Fruit fly (Drosophila melanogaster): ENCODE results near the gene CG4815.
"Not testable (repeated sequence)": the region's sequence is repeated elsewhere in the genome, so short reads cannot be mapped to it uniquely, and the experiment has no call there.

DNA sequence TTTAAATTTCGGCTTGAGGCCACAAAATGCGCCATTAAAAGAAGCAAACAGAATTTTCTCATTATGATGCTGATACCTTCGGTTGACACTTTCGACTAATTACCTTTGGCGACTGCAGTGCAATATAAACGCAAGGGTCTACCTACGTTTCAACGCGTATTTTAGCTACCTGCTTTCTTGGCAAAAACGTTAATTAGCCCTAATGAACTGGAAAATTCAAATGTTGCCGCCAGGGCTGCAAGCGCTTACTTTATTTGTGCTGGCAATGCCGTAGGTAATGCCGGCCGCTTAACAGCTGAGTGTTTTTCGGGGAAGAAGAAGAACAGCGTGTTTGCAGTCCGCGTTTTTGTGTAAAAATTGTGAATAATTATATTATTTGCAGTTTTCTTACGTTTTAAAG, 30.1 kb downstream of the CG4815 start, which contains the start of gene CG31253:
- TF ChIP-seq Myc, ttk, Sin3A, psq, h, insv (optimal IDR thresholded peaks at IDR 0.05): not testable (repeated sequence)

Data from Kc167 (cell line).